Fruit fly (Drosophila melanogaster): ENCODE measurements around the gene bou.

Gene bou

dm6 chrX:7011063-7011743 is 24.9 kb downstream of the bou start, which contains the start of the genes cm, sloth1 and sloth2 (continued):
- TF ChIP-seq Dip2 (GFP tag; IDR thresholded peaks at IDR 0.05), result no peak
- TF ChIP-seq CG31365 (tag; optimal IDR thresholded peaks at IDR 0.05), result peak; percentile 33
- peak; percentile 24 for TF ChIP-seq CG12104 (GFP tag; optimal IDR thresholded peaks at IDR 0.05)
- peak; percentile 47 for TF ChIP-seq CG6254 (GFP tag; optimal IDR thresholded peaks at IDR 0.05)
- TF ChIP-seq Antp (GFP tag; optimal IDR thresholded peaks at IDR 0.05), result peak; percentile 84
- TF ChIP-seq CG11085 (GFP tag; IDR thresholded peaks at IDR 0.05), result peak; percentile 83
- TF ChIP-seq B-H2 (GFP tag; optimal IDR thresholded peaks at IDR 0.05), result peak; percentile 84
- peak; percentile 87 for TF ChIP-seq CG2712 (tag; optimal IDR thresholded peaks at IDR 0.05)
- peak; percentile 55 for TF ChIP-seq CG12071 (GFP tag; optimal IDR thresholded peaks at IDR 0.05)
- TF ChIP-seq Xbp1 (GFP tag; optimal IDR thresholded peaks at IDR 0.05), result peak; percentile 93
- peak; percentile 68; the same call in 1 of the 2 replicates for TF ChIP-seq CG43689 (GFP tag; IDR thresholded peaks at IDR 0.05)
- TF ChIP-seq nerfin-2 (GFP tag; IDR thresholded peaks at IDR 0.05; ENCODE audit: partially characterized antibody), result peak; percentile 69
- TF ChIP-seq wor (GFP tag; IDR thresholded peaks at IDR 0.05), result peak; percentile 77
- TF ChIP-seq Drgx (GFP tag; IDR thresholded peaks at IDR 0.05), result peak; percentile 79
- no peak for TF ChIP-seq pita (GFP tag; optimal IDR thresholded peaks at IDR 0.05)
- peak; percentile 78 for TF ChIP-seq Atf3 (GFP tag; optimal IDR thresholded peaks at IDR 0.05)
- TF ChIP-seq pho (GFP tag; optimal IDR thresholded peaks at IDR 0.05), result peak; percentile 87
- peak; percentile 13 for TF ChIP-seq zf30C (GFP tag; optimal IDR thresholded peaks at IDR 0.05)
- TF ChIP-seq CG10654 (GFP tag; optimal IDR thresholded peaks at IDR 0.05), result peak; percentile 79
- peak; percentile 88 for TF ChIP-seq fu2 (GFP tag; optimal IDR thresholded peaks at IDR 0.05)
- TF ChIP-seq CG14050 (GFP tag; IDR thresholded peaks at IDR 0.05), result peak; percentile 83
- no peak for TF ChIP-seq yki (optimal IDR thresholded peaks at IDR 0.05)
- TF ChIP-seq seq (GFP tag; IDR thresholded peaks at IDR 0.05), result peak; percentile 87
- TF ChIP-seq CG1529 (GFP tag; optimal IDR thresholded peaks at IDR 0.05), result peak; percentile 53
- TF ChIP-seq ara (GFP tag; IDR thresholded peaks at IDR 0.05), result peak; percentile 76; the same call in 1 of the 2 replicates
- TF ChIP-seq trem (tag; optimal IDR thresholded peaks at IDR 0.05), result peak; percentile 86
- no peak for TF ChIP-seq CG6654 (GFP tag; optimal IDR thresholded peaks at IDR 0.05)
- peak; percentile 90 for TF ChIP-seq zfh1 (GFP tag; IDR thresholded peaks at IDR 0.05)
- peak; percentile 78 for TF ChIP-seq dm (GFP tag; optimal IDR thresholded peaks at IDR 0.05)
- TF ChIP-seq gfzf (GFP tag; optimal IDR thresholded peaks at IDR 0.05), result peak; percentile 34
- peak; percentile 63 for TF ChIP-seq luna (GFP tag; optimal IDR thresholded peaks at IDR 0.05)
- TF ChIP-seq Hmr (GFP tag; optimal IDR thresholded peaks at IDR 0.05), result peak; percentile 87
- TF ChIP-seq Atf-2 (GFP tag; optimal IDR thresholded peaks at IDR 0.05), result peak; percentile 82
- peak; percentile 75 for TF ChIP-seq gcm2 (GFP tag; optimal IDR thresholded peaks at IDR 0.05)
- TF ChIP-seq ATbp (GFP tag; optimal IDR thresholded peaks at IDR 0.05), result peak; percentile 59
- no peak for TF ChIP-seq br (optimal IDR thresholded peaks at IDR 0.05)
- peak; percentile 50 for TF ChIP-seq wek (GFP tag; optimal IDR thresholded peaks at IDR 0.05)
- TF ChIP-seq Hey (tag; optimal IDR thresholded peaks at IDR 0.05), result peak; percentile 44
- peak; percentile 89 to 90 for TF ChIP-seq Pdp1 (GFP tag; optimal IDR thresholded peaks at IDR 0.05)
- 0 out of 2 replicates have a peak, but pooled peaks have one; percentile 41 for TF ChIP-seq dati (GFP tag; IDR thresholded peaks at IDR 0.05)
- TF ChIP-seq CG12236 (GFP tag; optimal IDR thresholded peaks at IDR 0.05), result peak; percentile 71
- TF ChIP-seq BtbVII (GFP tag; optimal IDR thresholded peaks at IDR 0.05), result peak; percentile 40
- no peak for TF ChIP-seq HLHmδ (GFP tag; optimal IDR thresholded peaks at IDR 0.05)
- TF ChIP-seq ind (GFP tag; optimal IDR thresholded peaks at IDR 0.05), result peak; percentile 85
- TF ChIP-seq CG18619 (GFP tag; optimal IDR thresholded peaks at IDR 0.05), result peak; percentile 73
- TF ChIP-seq chif (GFP tag; optimal IDR thresholded peaks at IDR 0.05), result peak; percentile 79 to 88
- TF ChIP-seq CG7839 (tag; optimal IDR thresholded peaks at IDR 0.05), result peak; percentile 86
- peak; percentile 11 for TF ChIP-seq CG9797 (GFP tag; optimal IDR thresholded peaks at IDR 0.05)
- TF ChIP-seq run (tag; optimal IDR thresholded peaks at IDR 0.05), result peak; percentile 53
- TF ChIP-seq Sox100B (GFP tag; optimal IDR thresholded peaks at IDR 0.05), result peak; percentile 58
